Worm (Caenorhabditis elegans): Measurements from ENCODE around the gene dnc-2.

dnc-2 gene

ce11 chrIII:5875705-5876104 lies 49.9 kb downstream of the dnc-2 start:
- TF ChIP-seq efl-1 (optimal IDR thresholded peaks at IDR 0.05) (no peak), efl-1 (GFP tag; optimal IDR thresholded peaks at IDR 0.05 in 1 of 2) (peak in 1 of 2 experiments; percentile 32), elt-2 (tag; optimal IDR thresholded peaks at IDR 0.05) (peak; percentile 42), lir-3 (tag; optimal IDR thresholded peaks at IDR 0.05; ENCODE audit: poor library complexity) (no peak)

- no peak for TF ChIP-seq unc-86 (tag; optimal IDR thresholded peaks at IDR 0.05)
- peak; percentile 36 for TF ChIP-seq nhr-85 (tag)
Observed at ce11 chrIII:5875418-5875702, 50.2 kb downstream of the dnc-2 start.

- TF ChIP-seq dsc-1 (tag; optimal IDR thresholded peaks at IDR 0.05) (peak; percentile 19), efl-1 (optimal IDR thresholded peaks at IDR 0.05) (no peak), efl-1 (GFP tag; optimal IDR thresholded peaks at IDR 0.05 in 1 of 2) (peak in 1 of 2 experiments; percentile 77), lir-3 (tag; optimal IDR thresholded peaks at IDR 0.05; ENCODE audit: poor library complexity) (no peak)
Observed at ce11 chrIII:5874664-5875417, 50.7 kb downstream of the dnc-2 start.

Measured in whole organism, L1 larva.